Worm (Caenorhabditis elegans): Measurements from ENCODE around the gene C05E11.3.

ce11 chrX:4623707-4624106 is 45.7 kb downstream of the C05E11.3 start:
- TF ChIP-seq nhr-11 (tag; optimal IDR thresholded peaks at IDR 0.05) (no peak), unc-55 (GFP tag; optimal IDR thresholded peaks at IDR 0.05) (no peak), ama-1 (optimal IDR thresholded peaks at IDR 0.05) (no peak), nhr-12 (tag; optimal IDR thresholded peaks at IDR 0.05) (no peak), ztf-11 (tag; optimal IDR thresholded peaks at IDR 0.05) (no peak), R02D3.7 (tag; optimal IDR thresholded peaks at IDR 0.05) (no peak), blmp-1 (tag; optimal IDR thresholded peaks at IDR 0.05; ENCODE audit: insufficient read depth) (no peak), dmd-4 (tag; optimal IDR thresholded peaks at IDR 0.05) (no peak), unc-62 (GFP tag; optimal IDR thresholded peaks at IDR 0.05) (no peak), ceh-16 (tag; optimal IDR thresholded peaks at IDR 0.05) (no peak), mab-5 (tag; optimal IDR thresholded peaks at IDR 0.05) (no peak), snpc-4 (tag; optimal IDR thresholded peaks at IDR 0.05) (no peak), elt-1 (tag; optimal IDR thresholded peaks at IDR 0.05) (no peak)
